Fruit fly (Drosophila melanogaster) whole organism, embryonic: ENCODE results near the gene CG43998.

Source experiments
- Adf1 ChIP-seq: fragments of 200-800 bp; sonication (Bioruptor generic); IDR thresholded peaks from 2 replicates; pipeline ENCODE4 v1.3.6; 2022; ENCODE audit warnings: missing biosample characterization, missing genetic modification characterization
- Aef1 ChIP-seq: fragments of 200-800 bp; sonication (Bioruptor generic); IDR thresholded peaks from 3 replicates; pipeline ENCODE4 v1.3.6; 2022; ENCODE audit warnings: missing biosample characterization, missing genetic modification characterization
- Atf6 ChIP-seq: fragments of 200-800 bp; sonication (Bioruptor generic); IDR thresholded peaks from 2 replicates; pipeline ENCODE4 v1.3.6; 2022; ENCODE audit warnings: missing biosample characterization, missing genetic modification characterization
- CG12219 ChIP-seq: fragments of 200-800 bp; sonication (Bioruptor generic); optimal IDR thresholded peaks from 3 replicates; lab custom pipeline; 2018; ENCODE audit warnings: missing biosample characterization, mild to moderate bottlenecking, missing genetic modification characterization
- CG13775 ChIP-seq: fragments of 200-800 bp; sonication (Bioruptor generic); optimal IDR thresholded peaks from 3 replicates; lab custom pipeline; 2017; ENCODE audit warnings: missing biosample characterization, mild to moderate bottlenecking, missing genetic modification characterization
- CG1603 ChIP-seq: fragments of 200-800 bp; sonication (Bioruptor generic); optimal IDR thresholded peaks from 2 replicates; lab custom pipeline; 2019; ENCODE audit warnings: missing biosample characterization, mild to moderate bottlenecking, missing genetic modification characterization, moderate library complexity
- CG18476 ChIP-seq: fragments of 200-800 bp; sonication (Bioruptor generic); optimal IDR thresholded peaks from 2 replicates; lab custom pipeline; 2016; ENCODE audit warnings: missing biosample characterization, mild to moderate bottlenecking, missing genetic modification characterization
- CG2712 ChIP-seq: fragments of 200-800 bp; optimal IDR thresholded peaks from 3 replicates; lab custom pipeline; 2019; ENCODE audit warnings: missing biosample characterization, mild to moderate bottlenecking, missing genetic modification characterization, moderate library complexity
- CG30403 ChIP-seq: fragments of 200-800 bp; sonication (Bioruptor generic); optimal IDR thresholded peaks from 3 replicates; lab custom pipeline; 2016; ENCODE audit warnings: missing biosample characterization, missing genetic modification characterization
- CG31224 ChIP-seq: fragments of 200-800 bp; sonication (Bioruptor generic); IDR thresholded peaks from 2 replicates; pipeline ENCODE4 v1.3.6; 2022; ENCODE audit warnings: missing biosample characterization, missing genetic modification characterization
- CG32532 ChIP-seq: fragments of 200-800 bp; sonication (Bioruptor generic); IDR thresholded peaks from 2 replicates; pipeline ENCODE4 v1.3.6; 2022; ENCODE audit warnings: missing biosample characterization, missing genetic modification characterization
- CG34224 ChIP-seq: fragments of 200-800 bp; sonication (Bioruptor generic); IDR thresholded peaks from 3 replicates; pipeline ENCODE4 v1.3.6; 2022; ENCODE audit warnings: missing biosample characterization, missing genetic modification characterization; ENCODE audit not compliant: partially characterized antibody
- CG5953 ChIP-seq: fragments of 200-800 bp; sonication (Bioruptor generic); IDR thresholded peaks from 2 replicates; pipeline ENCODE4 v1.3.6; 2022; ENCODE audit warnings: missing biosample characterization, missing genetic modification characterization
- CG6689 ChIP-seq: fragments of 200-800 bp; sonication (Bioruptor generic); IDR thresholded peaks from 2 replicates; pipeline ENCODE4 v1.3.6; 2022; ENCODE audit warnings: missing biosample characterization, missing genetic modification characterization
- CG6854 ChIP-seq: fragments of 200-800 bp; sonication (Bioruptor generic); optimal IDR thresholded peaks from 3 replicates; lab custom pipeline; 2017; ENCODE audit warnings: missing biosample characterization, mild to moderate bottlenecking, missing genetic modification characterization
- CG7556 ChIP-seq: fragments of 200-800 bp; sonication (Bioruptor generic); optimal IDR thresholded peaks from 2 replicates; lab custom pipeline; 2017; ENCODE audit warnings: missing biosample characterization, mild to moderate bottlenecking, missing genetic modification characterization
- CG9932 ChIP-seq: fragments of 200-800 bp; sonication (Bioruptor generic); IDR thresholded peaks from 2 replicates; pipeline ENCODE4 v1.3.6; 2022; ENCODE audit warnings: missing biosample characterization, missing genetic modification characterization
- Dbx ChIP-seq: fragments of 200-800 bp; sonication (Bioruptor generic); IDR thresholded peaks from 3 replicates; pipeline ENCODE4 v1.3.6; 2022; ENCODE audit warnings: missing biosample characterization, missing genetic modification characterization
- Dip3 ChIP-seq: fragments of 200-800 bp; sonication (Bioruptor generic); optimal IDR thresholded peaks from 3 replicates; lab custom pipeline; 2016; ENCODE audit warnings: missing biosample characterization, missing genetic modification characterization
- H15 ChIP-seq: fragments of 200-800 bp; sonication (Bioruptor generic); IDR thresholded peaks from 3 replicates; pipeline ENCODE4 v1.3.6; 2022; ENCODE audit warnings: missing biosample characterization, missing genetic modification characterization
- HLH3B ChIP-seq: fragments of 200-800 bp; sonication (Bioruptor generic); IDR thresholded peaks from 2 replicates; pipeline ENCODE4 v1.3.6; 2022; ENCODE audit warnings: missing biosample characterization, missing genetic modification characterization
- HmgD ChIP-seq: fragments of 200-800 bp; sonication (Bioruptor generic); optimal IDR thresholded peaks from 3 replicates; lab custom pipeline; 2016; ENCODE audit warnings: missing biosample characterization, missing genetic modification characterization
- Hmr ChIP-seq: fragments of 200-800 bp; sonication (Bioruptor generic); optimal IDR thresholded peaks from 3 replicates; lab custom pipeline; 2017; ENCODE audit warnings: mild to moderate bottlenecking, missing biosample characterization, missing genetic modification reagents, missing genetic modification characterization
- Hsf ChIP-seq: fragments of 200-800 bp; sonication (Bioruptor generic); optimal IDR thresholded peaks from 3 replicates; lab custom pipeline; 2016; ENCODE audit warnings: missing biosample characterization, missing genetic modification characterization
- NFAT ChIP-seq: fragments of 200-800 bp; sonication (Bioruptor generic); IDR thresholded peaks from 2 replicates; pipeline ENCODE4 v1.3.6; 2022; ENCODE audit warnings: missing biosample characterization, missing genetic modification characterization
- Nf-YA ChIP-seq: fragments of 200-800 bp; sonication (Bioruptor generic); IDR thresholded peaks from 2 replicates; pipeline ENCODE4 v1.3.6; 2022; ENCODE audit warnings: missing biosample characterization, missing genetic modification characterization
- Ravus ChIP-seq: fragments of 200-800 bp; sonication (Bioruptor generic); IDR thresholded peaks from 2 replicates; pipeline ENCODE4 v1.3.6; 2022; ENCODE audit warnings: missing biosample characterization, missing genetic modification characterization
- Rfx ChIP-seq: fragments of 200-800 bp; sonication (Bioruptor generic); IDR thresholded peaks from 2 replicates; pipeline ENCODE4 v1.3.6; 2022; ENCODE audit warnings: missing biosample characterization, missing genetic modification characterization
- Xbp1 ChIP-seq: fragments of 200-800 bp; sonication (Bioruptor generic); optimal IDR thresholded peaks from 3 replicates; lab custom pipeline; 2016; ENCODE audit warnings: missing biosample characterization, mild to moderate bottlenecking, missing genetic modification characterization
- Xrp1 ChIP-seq: fragments of 200-800 bp; sonication (Bioruptor generic); IDR thresholded peaks from 2 replicates; pipeline ENCODE4 v1.3.6; 2022; ENCODE audit warnings: missing biosample characterization, missing genetic modification characterization
- az2 ChIP-seq: fragments of 200-800 bp; sonication (Bioruptor generic); optimal IDR thresholded peaks from 3 replicates; lab custom pipeline; 2016; ENCODE audit warnings: missing biosample characterization, missing genetic modification characterization
- cato ChIP-seq: fragments of 200-800 bp; sonication (Bioruptor generic); optimal IDR thresholded peaks from 2 replicates; lab custom pipeline; 2016; ENCODE audit warnings: missing biosample characterization, missing genetic modification characterization, borderline replicate concordance
- ci ChIP-seq: fragments of 200-800 bp; sonication (Bioruptor generic); IDR thresholded peaks from 3 replicates; pipeline ENCODE4 v1.3.6; 2022; ENCODE audit warnings: missing biosample characterization, missing genetic modification characterization
- dan ChIP-seq: fragments of 200-800 bp; sonication (Bioruptor generic); IDR thresholded peaks from 2 replicates; pipeline ENCODE4 v1.3.6; 2022; ENCODE audit warnings: missing biosample characterization, missing genetic modification characterization
- dysf ChIP-seq: fragments of 200-800 bp; sonication (Bioruptor generic); IDR thresholded peaks from 3 replicates; pipeline ENCODE4 v1.3.6; 2022; ENCODE audit warnings: missing biosample characterization, missing genetic modification characterization
- emc ChIP-seq: fragments of 200-800 bp; sonication (Bioruptor generic); optimal IDR thresholded peaks from 2 replicates; lab custom pipeline; 2016; ENCODE audit warnings: missing biosample characterization, missing genetic modification characterization
- fd3F ChIP-seq: fragments of 200-800 bp; sonication (Bioruptor generic); optimal IDR thresholded peaks from 2 replicates; lab custom pipeline; 2018; ENCODE audit warnings: missing biosample characterization, mild to moderate bottlenecking, missing genetic modification characterization, moderate library complexity
- fd64A ChIP-seq: fragments of 200-800 bp; sonication (Bioruptor generic); optimal IDR thresholded peaks from 3 replicates; lab custom pipeline; 2018; ENCODE audit warnings: missing biosample characterization, mild to moderate bottlenecking, missing genetic modification characterization
- gem ChIP-seq: fragments of 200-800 bp; sonication (Bioruptor generic); optimal IDR thresholded peaks from 2 replicates; lab custom pipeline; 2019; ENCODE audit warnings: missing biosample characterization, mild to moderate bottlenecking, missing genetic modification characterization, moderate library complexity
- ham ChIP-seq: fragments of 200-800 bp; sonication (Bioruptor generic); IDR thresholded peaks from 2 replicates; pipeline ENCODE4 v1.3.6; 2022; ENCODE audit warnings: missing biosample characterization, missing genetic modification characterization
- ind ChIP-seq: fragments of 200-800 bp; sonication (Bioruptor generic); optimal IDR thresholded peaks from 3 replicates; lab custom pipeline; 2016; ENCODE audit warnings: missing biosample characterization, missing genetic modification characterization
- klu ChIP-seq: fragments of 200-800 bp; sonication (Bioruptor generic); IDR thresholded peaks from 2 replicates; pipeline ENCODE4 v1.3.6; 2022; ENCODE audit warnings: missing biosample characterization, missing genetic modification characterization
- mam ChIP-seq: fragments of 200-800 bp; sonication (Bioruptor generic); optimal IDR thresholded peaks from 3 replicates; lab custom pipeline; 2016; ENCODE audit warnings: missing biosample characterization, missing genetic modification characterization
- nau ChIP-seq: fragments of 200-800 bp; sonication (Bioruptor generic); optimal IDR thresholded peaks from 3 replicates; lab custom pipeline; 2017; ENCODE audit warnings: missing biosample characterization, mild to moderate bottlenecking, missing genetic modification characterization, missing genetic modification reagents
- nmo ChIP-seq: fragments of 200-800 bp; sonication (Bioruptor generic); optimal IDR thresholded peaks from 2 replicates; lab custom pipeline; 2018; ENCODE audit warnings: missing biosample characterization, mild to moderate bottlenecking, missing genetic modification characterization, moderate library complexity
- pita ChIP-seq: fragments of 200-800 bp; sonication (Bioruptor generic); optimal IDR thresholded peaks from 2 replicates; lab custom pipeline; 2017; ENCODE audit warnings: missing biosample characterization, mild to moderate bottlenecking, missing genetic modification characterization
- repo ChIP-seq: fragments of 200-800 bp; sonication (Bioruptor generic); optimal IDR thresholded peaks from 2 replicates; lab custom pipeline; 2016; ENCODE audit warnings: missing biosample characterization, missing genetic modification characterization
- row ChIP-seq: fragments of 200-800 bp; sonication (Bioruptor generic); IDR thresholded peaks from 3 replicates; pipeline ENCODE4 v1.3.6; 2022; ENCODE audit warnings: missing biosample characterization, missing genetic modification characterization
- sens ChIP-seq: fragments of 200-800 bp; sonication (Bioruptor generic); peaks from one replicate; lab custom pipeline; 2016; ENCODE audit warnings: missing biosample characterization, missing genetic modification characterization
- sisA ChIP-seq: fragments of 200-800 bp; sonication (Bioruptor generic); IDR thresholded peaks from 2 replicates; pipeline ENCODE4 v1.3.6; 2022; ENCODE audit warnings: missing biosample characterization, missing genetic modification characterization
- tll ChIP-seq, 2 experiments: fragments of 200-800 bp in 1 of 2; fragments of >200 bp in 1 of 2; sonication (Bioruptor generic) in 1 of 2; optimal IDR thresholded peaks; 2 replicates each; lab custom pipeline; 2017 to 2019; ENCODE audit warnings: missing biosample characterization in 2 of 2, missing genetic modification characterization in 2 of 2, mild to moderate bottlenecking in 1 of 2, moderate library complexity in 1 of 2
- wor ChIP-seq: fragments of 200-800 bp; sonication (Bioruptor generic); IDR thresholded peaks from 2 replicates; pipeline ENCODE4 v1.3.6; 2022; ENCODE audit warnings: missing biosample characterization, missing genetic modification characterization

Gene CG43998

DNA sequence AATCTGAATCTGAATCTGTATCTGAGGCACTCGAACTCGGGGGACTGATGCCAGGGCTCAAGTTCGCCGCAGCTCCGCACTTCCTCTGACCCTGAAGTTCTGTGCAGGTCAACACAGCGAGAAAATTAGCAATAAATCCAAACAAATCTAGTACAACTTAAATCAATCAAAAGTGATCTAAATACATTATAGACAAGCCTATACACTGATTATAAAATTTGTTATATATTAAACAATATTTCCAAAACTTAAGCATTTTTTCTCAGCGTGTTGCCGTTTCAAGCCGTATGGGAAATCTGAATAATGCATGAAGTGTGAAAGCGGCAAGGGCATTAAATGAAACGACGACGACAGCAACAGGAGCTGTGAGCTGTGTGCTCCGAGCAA is 13.8 kb downstream of the CG43998 start (continued):
- TF ChIP-seq CG32532 (GFP tag; lab: Robert Waterston, UW) (peak; percentile 50), CG6854 (no peak), Ravus (GFP tag; lab: Robert Waterston, UW) (peak; percentile 19; the same call in 1 of the 2 replicates), CG9932 (GFP tag; lab: Robert Waterston, UW) (peak; percentile 57), mam (GFP tag; lab: Kevin White, UChicago) (no peak), dysf (GFP tag; lab: Robert Waterston, UW) (peak; percentile 36; the same call in 2 of the 3 replicates), CG5953 (GFP tag; lab: Robert Waterston, UW) (no peak), tll (GFP tag; optimal IDR thresholded peaks at IDR 0.05; lab: Kevin White, UChicago) (no peak), CG1603 (tag; lab: Kevin White, UChicago) (peak; percentile 58), Xbp1 (GFP tag; lab: Kevin White, UChicago) (peak; percentile 26), Atf6 (GFP tag; lab: Robert Waterston, UW) (peak; percentile 82), CG30403 (GFP tag; lab: Kevin White, UChicago) (peak; percentile 48), CG6689 (peak; percentile 26; the same call in 1 of the 2 replicates), emc (GFP tag; lab: Kevin White, UChicago) (no peak), dan (GFP tag; lab: Robert Waterston, UW) (no peak), fd64A (GFP tag; lab: Kevin White, UChicago) (no peak), H15 (0 out of 3 replicates have a peak, but pooled peaks have one; percentile 26), fd3F (no peak), cato (GFP tag; lab: Kevin White, UChicago) (no peak), CG13775 (GFP tag; lab: Kevin White, UChicago) (peak; percentile 16), Hsf (GFP tag; lab: Kevin White, UChicago) (no peak), CG7556 (GFP tag; lab: Kevin White, UChicago) (peak; percentile 41), Dbx (GFP tag; lab: Robert Waterston, UW) (peak; percentile 56; the same call in 2 of the 3 replicates), ham (GFP tag; lab: Robert Waterston, UW) (no peak), Xrp1 (GFP tag; lab: Robert Waterston, UW) (peak; percentile 64; the same call in 1 of the 2 replicates), gem (tag; lab: Kevin White, UChicago) (peak; percentile 63), CG18476 (GFP tag; lab: Kevin White, UChicago) (peak; percentile 3), NFAT (GFP tag; lab: Robert Waterston, UW) (no peak), nmo (GFP tag; lab: Kevin White, UChicago) (peak; percentile 11), Aef1 (GFP tag; lab: Robert Waterston, UW) (0 out of 3 replicates have a peak, but pooled peaks have one; percentile 24), Adf1 (no peak), CG2712 (tag; lab: Kevin White, UChicago) (peak; percentile 47), pita (GFP tag; lab: Kevin White, UChicago) (no peak), klu (GFP tag; lab: Robert Waterston, UW) (no peak), az2 (GFP tag; lab: Kevin White, UChicago) (peak; percentile 9), row (GFP tag; lab: Robert Waterston, UW) (peak; percentile 52; the same call in 2 of the 3 replicates), sisA (GFP tag; lab: Robert Waterston, UW) (peak; percentile 19; the same call in 1 of the 2 replicates), Hmr (GFP tag; lab: Kevin White, UChicago) (peak; percentile 46), sens (GFP tag; lab: Kevin White, UChicago) (peak; percentile 57), wor (0 out of 2 replicates have a peak, but pooled peaks have one; percentile 20), CG31224 (GFP tag; lab: Robert Waterston, UW) (peak; percentile 29; the same call in 1 of the 2 replicates), Nf-YA (GFP tag; lab: Robert Waterston, UW) (no peak), nau (GFP tag; lab: Kevin White, UChicago) (no peak), CG34224 (GFP tag; lab: Robert Waterston, UW) (no peak), ci (GFP tag; lab: Robert Waterston, UW) (0 out of 3 replicates have a peak, but pooled peaks have one; percentile 41), HLH3B (GFP tag; lab: Robert Waterston, UW) (peak; percentile 37; the same call in 1 of the 2 replicates), Rfx (peak; percentile 57), ind (GFP tag; lab: Kevin White, UChicago) (peak; percentile 54), HmgD (GFP tag; lab: Kevin White, UChicago) (no peak), repo (no peak), CG12219 (no peak), Dip3 (GFP tag; lab: Kevin White, UChicago) (peak; percentile 18)
